ENCODE assay signal across 6 worm cellular contexts in the genomic region with DNA sequence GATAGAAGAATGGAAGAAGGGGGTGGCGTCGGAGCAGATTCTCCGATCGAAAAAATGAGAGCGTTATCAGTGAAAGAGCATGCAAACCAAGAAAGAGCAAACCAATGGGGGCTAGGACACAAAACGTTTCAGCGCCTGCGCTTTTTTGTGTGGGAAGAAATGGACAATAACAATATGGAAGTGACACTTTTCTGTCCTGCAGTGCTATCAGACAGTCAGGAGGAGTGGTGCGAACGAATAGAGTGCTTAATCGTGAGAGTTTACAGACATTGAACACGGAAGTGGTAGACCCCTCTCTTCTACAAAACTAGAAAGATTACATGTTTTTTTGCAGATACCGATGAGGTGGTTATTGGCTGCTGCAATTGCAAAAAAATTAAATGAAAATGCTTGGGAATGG.
A peak's percentile ranks its signal among the peaks of the same experiment; 100 is the strongest.
TF ChIP-seq lines count a peak whose summit lies in the region.

No protein-coding gene starts in this region.

TF ChIP-seq in whole organism, L1 larva, 84 proteins besides CTCF, POLR2A, EP300 and RAD21:
- TF ChIP-seq unc-98 (GFP tag; IDR thresholded peaks at IDR 0.05; lab: Robert Waterston, UW) (no peak), nhr-85 (tag; lab: Kevin White, UChicago) (no peak), pqm-1 (tag; optimal IDR thresholded peaks at IDR 0.05; lab: Kevin White, UChicago) (peak; percentile 10), elt-2 (tag; optimal IDR thresholded peaks at IDR 0.05; lab: Kevin White, UChicago) (peak; percentile 63), Y116A8C.19 (tag; optimal IDR thresholded peaks at IDR 0.05; lab: Kevin White, UChicago; ENCODE audit: borderline replicate concordance) (no peak), aha-1 (tag; optimal IDR thresholded peaks at IDR 0.05; lab: Kevin White, UChicago) (no peak), isw-1 (GFP tag; IDR thresholded peaks at IDR 0.05; lab: Robert Waterston, UW) (no peak), nhr-76 (tag; optimal IDR thresholded peaks at IDR 0.05; lab: Kevin White, UChicago) (no peak), nhr-20 (tag; optimal IDR thresholded peaks at IDR 0.05; lab: Kevin White, UChicago) (peak; percentile 24), ztf-4 (tag; optimal IDR thresholded peaks at IDR 0.05; lab: Kevin White, UChicago) (no peak), lsy-2 (tag; optimal IDR thresholded peaks at IDR 0.05; lab: Kevin White, UChicago) (no peak), pax-3 (tag; optimal IDR thresholded peaks at IDR 0.05; lab: Kevin White, UChicago) (no peak), lin-14 (GFP tag; optimal IDR thresholded peaks at IDR 0.05; lab: Kevin White, UChicago) (peak; percentile 6), ces-1 (GFP tag; optimal IDR thresholded peaks at IDR 0.05; lab: Kevin White, UChicago) (no peak)
TF ChIP-seq in whole organism, L1 larva: peak in this region for 4.

TF ChIP-seq in whole organism, L2 larva, 48 proteins besides CTCF, POLR2A, EP300 and RAD21:
- TF ChIP-seq crh-2 (tag; optimal IDR thresholded peaks at IDR 0.05; lab: Kevin White, UChicago): peak; percentile 21
- no peak for TF ChIP-seq elt-3 (tag; optimal IDR thresholded peaks at IDR 0.05; lab: Kevin White, UChicago)
- TF ChIP-seq fos-1 (tag; optimal IDR thresholded peaks at IDR 0.05; lab: Kevin White, UChicago): peak; percentile 78
- peak; percentile 80 for TF ChIP-seq sma-9 (GFP tag; optimal IDR thresholded peaks at IDR 0.05; lab: Kevin White, UChicago)
- TF ChIP-seq sma-9 (tag; optimal IDR thresholded peaks at IDR 0.05; lab: Kevin White, UChicago): no peak
- TF ChIP-seq nhr-129 (tag; optimal IDR thresholded peaks at IDR 0.05; lab: Kevin White, UChicago): peak; percentile 15
- TF ChIP-seq ZK546.5 (tag; optimal IDR thresholded peaks at IDR 0.05; lab: Kevin White, UChicago): no peak
- TF ChIP-seq unc-62 (GFP tag; optimal IDR thresholded peaks at IDR 0.05; lab: Kevin White, UChicago): no peak
- no peak for TF ChIP-seq mbf-1 (tag; optimal IDR thresholded peaks at IDR 0.05; lab: Kevin White, UChicago)

TF ChIP-seq in whole organism, L3 larva, 47 proteins besides CTCF, POLR2A, EP300 and RAD21:
- TF ChIP-seq jun-1 (tag; optimal IDR thresholded peaks at IDR 0.05; lab: Kevin White, UChicago) (peak; percentile 68), nfya-1 (tag; optimal IDR thresholded peaks at IDR 0.05; lab: Kevin White, UChicago; ENCODE audit: insufficient read depth) (peak; percentile 1), fkh-2 (tag; optimal IDR thresholded peaks at IDR 0.05; lab: Kevin White, UChicago) (no peak), pha-4 (tag; optimal IDR thresholded peaks at IDR 0.05; lab: Kevin White, UChicago) (peak; percentile 26), elt-2 (tag; optimal IDR thresholded peaks at IDR 0.05; lab: Kevin White, UChicago) (peak; percentile 91), sea-2 (GFP tag; optimal IDR thresholded peaks at IDR 0.05; lab: Kevin White, UChicago) (no peak), egl-27 (tag; optimal IDR thresholded peaks at IDR 0.05; lab: Kevin White, UChicago) (peak; percentile 35), pqm-1 (tag; optimal IDR thresholded peaks at IDR 0.05; lab: Kevin White, UChicago) (peak; percentile 94), ztf-11 (tag; optimal IDR thresholded peaks at IDR 0.05; lab: Kevin White, UChicago) (no peak)

TF ChIP-seq in whole organism, L4 larva, 104 proteins besides CTCF, POLR2A, EP300 and RAD21 (continues in another document):
- peak; percentile 61 for TF ChIP-seq php-3 (GFP tag; IDR thresholded peaks at IDR 0.05; lab: Robert Waterston, UW)
- peak in 1 of 2 experiments; percentile 87 for TF ChIP-seq unc-62 (GFP tag; optimal IDR thresholded peaks at IDR 0.05 in 1 of 2; lab: Kevin White, UChicago)
- no peak for TF ChIP-seq unc-62 (tag; optimal IDR thresholded peaks at IDR 0.05; lab: Kevin White, UChicago)
- peak in 1 of 2 experiments; percentile 44 for TF ChIP-seq daf-16 (GFP tag; optimal IDR thresholded peaks at IDR 0.05; lab: Kevin White, UChicago)
- peak; percentile 93 for TF ChIP-seq daf-16 (tag; optimal IDR thresholded peaks at IDR 0.05; lab: Kevin White, UChicago)
- TF ChIP-seq tra-1 (GFP tag; IDR thresholded peaks at IDR 0.05; lab: Robert Waterston, UW): peak; percentile 66
- TF ChIP-seq nhr-77 (tag; optimal IDR thresholded peaks at IDR 0.05; lab: Kevin White, UChicago): peak; percentile 59
- peak; percentile 50 for TF ChIP-seq mxl-3 (GFP tag; optimal IDR thresholded peaks at IDR 0.05; lab: Kevin White, UChicago)
- no peak for TF ChIP-seq fkh-10 (GFP tag; optimal IDR thresholded peaks at IDR 0.05; lab: Kevin White, UChicago)
- 0 out of 2 replicates have a peak, but pooled peaks have one; percentile 30 for TF ChIP-seq nhr-41 (GFP tag; IDR thresholded peaks at IDR 0.05; lab: Robert Waterston, UW)
- no peak for TF ChIP-seq fos-1 (tag; optimal IDR thresholded peaks at IDR 0.05; lab: Kevin White, UChicago)
- no peak for TF ChIP-seq ceh-44 (GFP tag; IDR thresholded peaks at IDR 0.05; lab: Robert Waterston, UW)
- TF ChIP-seq jun-1 (tag; optimal IDR thresholded peaks at IDR 0.05; lab: Kevin White, UChicago): peak; percentile 42
- peak in 1 of 2 experiments; percentile 56 for TF ChIP-seq mdl-1 (tag; optimal IDR thresholded peaks at IDR 0.05; lab: Kevin White, UChicago)
- peak; percentile 77 for TF ChIP-seq lin-1 (GFP tag; IDR thresholded peaks at IDR 0.05; lab: Robert Waterston, UW)
- peak; percentile 97 for TF ChIP-seq dmd-6 (GFP tag; IDR thresholded peaks at IDR 0.05; lab: Robert Waterston, UW)
- 0 out of 2 replicates have a peak, but pooled peaks have one; percentile 61 for TF ChIP-seq saeg-2 (GFP tag; IDR thresholded peaks at IDR 0.05; lab: Robert Waterston, UW)
- peak; percentile 38 for TF ChIP-seq nhr-102 (tag; optimal IDR thresholded peaks at IDR 0.05; lab: Kevin White, UChicago)

TF ChIP-seq in whole organism, late embryonic, 69 proteins besides CTCF, POLR2A, EP300 and RAD21:
- TF ChIP-seq lim-6 (tag; optimal IDR thresholded peaks at IDR 0.05; lab: Kevin White, UChicago) (no peak), unc-55 (GFP tag; optimal IDR thresholded peaks at IDR 0.05; lab: Kevin White, UChicago) (no peak), pqm-1 (tag; optimal IDR thresholded peaks at IDR 0.05; lab: Kevin White, UChicago) (peak; percentile 35), pax-1 (tag; optimal IDR thresholded peaks at IDR 0.05; lab: Kevin White, UChicago) (no peak), che-1 (tag; optimal IDR thresholded peaks at IDR 0.05; lab: Kevin White, UChicago) (no peak)

TF ChIP-seq in whole organism, young adult, 124 proteins besides CTCF, POLR2A, EP300 and RAD21:
- TF ChIP-seq sptf-2 (GFP tag; optimal IDR thresholded peaks at IDR 0.05; lab: Kevin White, UChicago) (peak; percentile 11), unc-62 (GFP tag; optimal IDR thresholded peaks at IDR 0.05; lab: Kevin White, UChicago) (peak; percentile 77), rcor-1 (GFP tag; IDR thresholded peaks at IDR 0.05; lab: Robert Waterston, UW) (no peak), tbp1 (GFP tag; optimal IDR thresholded peaks at IDR 0.05; lab: Kevin White, UChicago) (peak; percentile 12), nfya-2 (GFP tag; IDR thresholded peaks at IDR 0.05; lab: Robert Waterston, UW) (no peak), nhr-80 (tag; optimal IDR thresholded peaks at IDR 0.05; lab: Kevin White, UChicago) (peak; percentile 100), ama-1 (optimal IDR thresholded peaks at IDR 0.05; lab: Kevin White, UChicago) (no peak), ama-1 (GFP tag; optimal IDR thresholded peaks at IDR 0.05; lab: Kevin White, UChicago) (no peak), nhr-90 (tag; optimal IDR thresholded peaks at IDR 0.05; lab: Kevin White, UChicago) (peak; percentile 62), ztf-22 (GFP tag; optimal IDR thresholded peaks at IDR 0.05; lab: Kevin White, UChicago) (peak; percentile 84), zfh-2 (GFP tag; conservative IDR thresholded peaks at IDR 0.05; lab: Robert Waterston, UW) (0 out of 2 replicates have a peak, but pooled peaks have one; percentile 18), pbrm-1 (GFP tag; IDR thresholded peaks at IDR 0.05; lab: Robert Waterston, UW) (0 out of 2 replicates have a peak, but pooled peaks have one; percentile 6), nhr-120 (GFP tag; IDR thresholded peaks at IDR 0.05; lab: Robert Waterston, UW) (no peak), atf-7 (tag; optimal IDR thresholded peaks at IDR 0.05; lab: Kevin White, UChicago) (peak; percentile 59), aptf-2 (GFP tag; conservative IDR thresholded peaks at IDR 0.05; lab: Robert Waterston, UW) (no peak), snpc-4 (GFP tag; optimal IDR thresholded peaks at IDR 0.05; lab: Kevin White, UChicago) (no peak), snpc-4 (tag; optimal IDR thresholded peaks at IDR 0.05; lab: Kevin White, UChicago) (no peak), B0035.1 (tag; optimal IDR thresholded peaks at IDR 0.05; lab: Kevin White, UChicago) (no peak), egl-44 (GFP tag; IDR thresholded peaks at IDR 0.05; lab: Robert Waterston, UW) (no peak), dox-1 (GFP tag; IDR thresholded peaks at IDR 0.05; lab: Robert Waterston, UW) (peak; percentile 76), bed-2 (GFP tag; IDR thresholded peaks at IDR 0.05; lab: Robert Waterston, UW) (no peak), cebp-1 (GFP tag; IDR thresholded peaks at IDR 0.05; lab: Robert Waterston, UW) (no peak), cebp-1 (tag; optimal IDR thresholded peaks at IDR 0.05; lab: Kevin White, UChicago) (peak; percentile 40), hrde-1 (tag; optimal IDR thresholded peaks at IDR 0.05; lab: Kevin White, UChicago; ENCODE audit: borderline replicate concordance) (no peak), F37B4.10 (GFP tag; IDR thresholded peaks at IDR 0.05; lab: Robert Waterston, UW) (no peak), Y95B8A.8 (GFP tag; IDR thresholded peaks at IDR 0.05; lab: Robert Waterston, UW) (0 out of 2 replicates have a peak, but pooled peaks have one; percentile 19), chd-7 (tag; optimal IDR thresholded peaks at IDR 0.05; lab: Kevin White, UChicago) (peak; percentile 50), madf-10 (tag; optimal IDR thresholded peaks at IDR 0.05; lab: Kevin White, UChicago) (peak; percentile 26), repo-1 (tag; optimal IDR thresholded peaks at IDR 0.05; lab: Kevin White, UChicago) (no peak), nfyb-1 (GFP tag; IDR thresholded peaks at IDR 0.05; lab: Robert Waterston, UW) (peak; percentile 8; the same call in 1 of the 2 replicates), T07F8.4 (tag; optimal IDR thresholded peaks at IDR 0.05; lab: Kevin White, UChicago) (no peak), mcd-1 (GFP tag; IDR thresholded peaks at IDR 0.05; lab: Robert Waterston, UW) (no peak), Y53G8AR.9 (GFP tag; conservative IDR thresholded peaks at IDR 0.05; lab: Robert Waterston, UW) (0 out of 2 replicates have a peak, but pooled peaks have one; percentile 48), rec-8 (tag; optimal IDR thresholded peaks at IDR 0.05; lab: Kevin White, UChicago) (no peak), ets-4 (GFP tag; optimal IDR thresholded peaks at IDR 0.05; lab: Kevin White, UChicago) (peak; percentile 93), hmg-1.2 (GFP tag; IDR thresholded peaks at IDR 0.05; lab: Robert Waterston, UW) (0 out of 2 replicates have a peak, but pooled peaks have one; percentile 20)
